Fruit fly (Drosophila melanogaster) Kc167 (cell line): ENCODE measurements around the gene Saf-B.

Experiments
- Myc ChIP-seq: fragments of >200 bp; optimal IDR thresholded peaks from 2 replicates; lab custom pipeline; 2017; ENCODE audit warnings: missing external identifiers
- psq ChIP-seq: fragments of >200 bp; optimal IDR thresholded peaks from 2 replicates; lab custom pipeline; 2017; ENCODE audit warnings: missing external identifiers
- ttk ChIP-seq: sonication (Bioruptor generic); optimal IDR thresholded peaks from 2 replicates; lab custom pipeline; 2017; ENCODE audit warnings: missing external identifiers

dm6 chr3R:24870389-24871048, 53.3 kb downstream of the Saf-B start, which contains the start of gene CycB3:
- no peak for TF ChIP-seq Myc (lab: Kevin White, UChicago)
- no peak for TF ChIP-seq psq (lab: Kevin White, UChicago)
- TF ChIP-seq ttk (lab: Kevin White, UChicago), result no peak
